Worm (Caenorhabditis elegans): ENCODE measurements around the gene T05B9.1.

T05B9.1 gene

ce11 chrII:11236274-11236673 is 24.7 kb downstream of the T05B9.1 start, which contains the start of gene cchl-1:
cchl-1 (minus strand) TSS chrII:11236387.
- TF ChIP-seq pag-3 (tag; optimal IDR thresholded peaks at IDR 0.05; ENCODE audit: borderline replicate concordance, insufficient read depth) (no peak), ztf-11 (tag; optimal IDR thresholded peaks at IDR 0.05) (no peak), ceh-82 (tag; optimal IDR thresholded peaks at IDR 0.05) (no peak), tlp-1 (tag; optimal IDR thresholded peaks at IDR 0.05) (no peak), skn-1 (tag; optimal IDR thresholded peaks at IDR 0.05) (peak; percentile 4), zip-4 (GFP tag; optimal IDR thresholded peaks at IDR 0.05) (no peak), C34B4.2 (tag; optimal IDR thresholded peaks at IDR 0.05) (no peak), hlh-4 (tag; optimal IDR thresholded peaks at IDR 0.05) (no peak), mep-1 (tag; optimal IDR thresholded peaks at IDR 0.05) (peak; percentile 0), hpl-2 (GFP tag; optimal IDR thresholded peaks at IDR 0.05) (no peak), alr-1 (tag; optimal IDR thresholded peaks at IDR 0.05; ENCODE audit: borderline replicate concordance) (no peak), nhr-20 (tag; optimal IDR thresholded peaks at IDR 0.05) (peak; percentile 90), fkh-10 (GFP tag; optimal IDR thresholded peaks at IDR 0.05) (no peak), blmp-1 (tag; optimal IDR thresholded peaks at IDR 0.05) (no peak), snpc-4 (tag; optimal IDR thresholded peaks at IDR 0.05) (no peak), efl-3 (GFP tag; optimal IDR thresholded peaks at IDR 0.05) (no peak), elt-2 (tag; optimal IDR thresholded peaks at IDR 0.05) (no peak), nhr-28 (tag; optimal IDR thresholded peaks at IDR 0.05) (no peak), nhr-71 (tag; optimal IDR thresholded peaks at IDR 0.05) (no peak), vab-15 (tag; optimal IDR thresholded peaks at IDR 0.05) (no peak), lin-39 (tag; optimal IDR thresholded peaks at IDR 0.05) (no peak), dpl-1 (GFP tag; optimal IDR thresholded peaks at IDR 0.05) (peak in 2 of 3 experiments; percentile 3 to 37), nhr-76 (tag; optimal IDR thresholded peaks at IDR 0.05) (no peak), nhr-85 (tag) (no peak), fkh-8 (tag; optimal IDR thresholded peaks at IDR 0.05) (no peak), C04F5.9 (tag; optimal IDR thresholded peaks at IDR 0.05) (no peak), egl-27 (tag; optimal IDR thresholded peaks at IDR 0.05) (no peak), lsy-2 (tag; optimal IDR thresholded peaks at IDR 0.05) (peak in 1 of 2 experiments; percentile 31), fos-1 (tag; optimal IDR thresholded peaks at IDR 0.05) (no peak), irx-1 (tag; optimal IDR thresholded peaks at IDR 0.05) (no peak), hlh-17 (GFP tag; optimal IDR thresholded peaks at IDR 0.05; ENCODE audit: borderline replicate concordance) (no peak), ets-5 (GFP tag; IDR thresholded peaks at IDR 0.05) (no peak), lin-15B (tag; optimal IDR thresholded peaks at IDR 0.05) (no peak), unc-62 (GFP tag; optimal IDR thresholded peaks at IDR 0.05) (no peak), lir-3 (tag; optimal IDR thresholded peaks at IDR 0.05; ENCODE audit: poor library complexity) (no peak), lin-14 (GFP tag; optimal IDR thresholded peaks at IDR 0.05) (no peak), nhr-237 (tag; optimal IDR thresholded peaks at IDR 0.05) (no peak), efl-1 (optimal IDR thresholded peaks at IDR 0.05) (peak; percentile 15 to 27), efl-1 (GFP tag; optimal IDR thresholded peaks at IDR 0.05 in 1 of 2) (peak; percentile 37 to 58), mef-2 (tag; optimal IDR thresholded peaks at IDR 0.05) (no peak), C16A3.4 (tag; optimal IDR thresholded peaks at IDR 0.05) (no peak), fkh-4 (tag; optimal IDR thresholded peaks at IDR 0.05; ENCODE audit: borderline replicate concordance) (no peak), ceh-8 (GFP tag; optimal IDR thresholded peaks at IDR 0.05) (no peak), ama-1 (optimal IDR thresholded peaks at IDR 0.05) (peak; percentile 27), isw-1 (GFP tag; IDR thresholded peaks at IDR 0.05) (no peak), sup-37 (GFP tag; optimal IDR thresholded peaks at IDR 0.05) (no peak), mab-9 (GFP tag; IDR thresholded peaks at IDR 0.05) (no peak), tbx-2 (tag; optimal IDR thresholded peaks at IDR 0.05) (no peak), mdl-1 (tag; optimal IDR thresholded peaks at IDR 0.05) (no peak), pax-3 (tag; optimal IDR thresholded peaks at IDR 0.05) (no peak), jun-1 (tag; optimal IDR thresholded peaks at IDR 0.05) (no peak), lin-35 (GFP tag; optimal IDR thresholded peaks at IDR 0.05) (peak; percentile 28 to 47), F16B12.6 (tag; optimal IDR thresholded peaks at IDR 0.05) (no peak), xbp-1 (tag; optimal IDR thresholded peaks at IDR 0.05) (no peak)

Data from whole organism, L1 larva.